Fruit fly (Drosophila melanogaster) whole organism, embryonic: ENCODE measurements around the gene CG31948.

ENCODE experiments used
- Antp ChIP-seq: fragments of 200-800 bp; sonication (Bioruptor generic); optimal IDR thresholded peaks from 3 replicates; lab custom pipeline; 2016; ENCODE audit warnings: missing biosample characterization, missing genetic modification characterization
- Bteb2 ChIP-seq: fragments of 200-800 bp; sonication (Bioruptor generic); optimal IDR thresholded peaks from 2 replicates; lab custom pipeline; 2016; ENCODE audit warnings: missing biosample characterization, missing genetic modification characterization
- CG11247 ChIP-seq: fragments of 200-800 bp; sonication (Bioruptor generic); IDR thresholded peaks from 2 replicates; pipeline ENCODE4 v1.3.6; 2022; ENCODE audit warnings: missing biosample characterization, missing genetic modification characterization
- CG12071 ChIP-seq: fragments of 200-800 bp; sonication (Bioruptor generic); optimal IDR thresholded peaks from 3 replicates; lab custom pipeline; 2018; ENCODE audit warnings: missing biosample characterization, mild to moderate bottlenecking, missing genetic modification characterization
- CG12155 ChIP-seq: fragments of 200-800 bp; sonication (Bioruptor generic); optimal IDR thresholded peaks from 3 replicates; lab custom pipeline; 2016; ENCODE audit warnings: missing biosample characterization, missing genetic modification characterization
- CG12299 ChIP-seq: fragments of 200-800 bp; sonication (Bioruptor generic); optimal IDR thresholded peaks from 2 replicates; lab custom pipeline; 2018; ENCODE audit warnings: missing biosample characterization, mild to moderate bottlenecking, missing genetic modification characterization
- CG12391 ChIP-seq: fragments of 200-800 bp; sonication (Bioruptor generic); optimal IDR thresholded peaks from 3 replicates; lab custom pipeline; 2018; ENCODE audit warnings: missing biosample characterization, mild to moderate bottlenecking, missing genetic modification characterization, moderate library complexity
- CG14050 ChIP-seq: fragments of 200-800 bp; sonication (Bioruptor generic); IDR thresholded peaks from 3 replicates; pipeline ENCODE4 v1.3.6; 2022; ENCODE audit warnings: missing biosample characterization, missing genetic modification characterization
- CG15073 ChIP-seq: fragments of 200-800 bp; sonication (Bioruptor generic); optimal IDR thresholded peaks from 2 replicates; lab custom pipeline; 2016; ENCODE audit warnings: missing biosample characterization, missing genetic modification characterization
- CG15601 ChIP-seq: fragments of 200-800 bp; sonication (Bioruptor generic); optimal IDR thresholded peaks from 3 replicates; lab custom pipeline; 2019; ENCODE audit warnings: missing biosample characterization, mild to moderate bottlenecking, missing genetic modification characterization, moderate library complexity
- CG16779 ChIP-seq: fragments of 200-800 bp; sonication (Bioruptor generic); IDR thresholded peaks from 2 replicates; pipeline ENCODE4 v1.3.6; 2022; ENCODE audit warnings: missing biosample characterization, missing genetic modification characterization
- CG18764 ChIP-seq: fragments of 200-800 bp; sonication (Bioruptor generic); optimal IDR thresholded peaks from 3 replicates; lab custom pipeline; 2016; ENCODE audit warnings: missing biosample characterization, missing genetic modification characterization
- CG6272 ChIP-seq: fragments of 200-800 bp; sonication (Bioruptor generic); IDR thresholded peaks from 2 replicates; pipeline ENCODE4 v1.3.6; 2022; ENCODE audit warnings: missing biosample characterization, missing genetic modification characterization
- CG7928 ChIP-seq: fragments of 200-800 bp; sonication (Bioruptor generic); optimal IDR thresholded peaks from 2 replicates; lab custom pipeline; 2017; ENCODE audit warnings: missing biosample characterization, mild to moderate bottlenecking, missing genetic modification characterization
- CG8281 ChIP-seq: fragments of 200-800 bp; sonication (Bioruptor generic); optimal IDR thresholded peaks from 2 replicates; lab custom pipeline; 2018; ENCODE audit warnings: missing biosample characterization, mild to moderate bottlenecking, missing genetic modification characterization, moderate library complexity
- CG8359 ChIP-seq: fragments of 200-800 bp; sonication (Bioruptor generic); optimal IDR thresholded peaks from 2 replicates; lab custom pipeline; 2017; ENCODE audit warnings: missing biosample characterization, mild to moderate bottlenecking, missing genetic modification characterization, borderline replicate concordance
- CG8765 ChIP-seq: fragments of 200-800 bp; sonication (Bioruptor generic); IDR thresholded peaks from 2 replicates; pipeline ENCODE4 v1.3.6; 2022; ENCODE audit warnings: missing biosample characterization, missing genetic modification characterization
- CG8924 ChIP-seq: fragments of 200-800 bp; optimal IDR thresholded peaks from 3 replicates; lab custom pipeline; 2019; ENCODE audit warnings: missing biosample characterization, mild to moderate bottlenecking, missing genetic modification characterization, moderate library complexity
- CG9727 ChIP-seq: fragments of 200-800 bp; sonication (Bioruptor generic); optimal IDR thresholded peaks from 3 replicates; lab custom pipeline; 2017; ENCODE audit warnings: missing biosample characterization, mild to moderate bottlenecking, missing genetic modification characterization
- CG9817 ChIP-seq: fragments of 200-800 bp; sonication (Bioruptor generic); optimal IDR thresholded peaks from 2 replicates; lab custom pipeline; 2018; ENCODE audit warnings: missing biosample characterization, mild to moderate bottlenecking, missing genetic modification characterization, moderate library complexity
- Dfd ChIP-seq, 2 experiments: fragments of >200 bp; optimal IDR thresholded peaks; 2 replicates each; lab custom pipeline; 2017; ENCODE audit warnings: missing biosample characterization in 2 of 2, missing genetic modification characterization in 2 of 2
- Drgx ChIP-seq: fragments of 200-800 bp; sonication (Bioruptor generic); IDR thresholded peaks from 2 replicates; pipeline ENCODE4 v1.3.6; 2022; ENCODE audit warnings: missing biosample characterization, missing genetic modification characterization
- Ets65A ChIP-seq: fragments of 200-800 bp; sonication (Bioruptor generic); peaks from one replicate; lab custom pipeline; 2016; ENCODE audit warnings: missing biosample characterization, missing genetic modification characterization
- HLHmδ ChIP-seq: fragments of 200-800 bp; sonication (Bioruptor generic); optimal IDR thresholded peaks from 2 replicates; lab custom pipeline; 2018; ENCODE audit warnings: missing biosample characterization, mild to moderate bottlenecking, missing genetic modification characterization, moderate library complexity
- HmgZ ChIP-seq: fragments of 200-800 bp; sonication (Bioruptor generic); optimal IDR thresholded peaks from 2 replicates; lab custom pipeline; 2018; ENCODE audit warnings: missing biosample characterization, mild to moderate bottlenecking, missing genetic modification characterization
- Hr3 ChIP-seq: fragments of 200-800 bp; sonication (Bioruptor generic); optimal IDR thresholded peaks from 3 replicates; lab custom pipeline; 2016; ENCODE audit warnings: missing biosample characterization, missing genetic modification characterization
- Hr78 ChIP-seq, 2 experiments: fragments of 200-800 bp in 1 of 2; fragments of >200 bp in 1 of 2; sonication (Bioruptor generic) in 1 of 2; optimal IDR thresholded peaks; 2 replicates each; lab custom pipeline; 2017 to 2019; ENCODE audit warnings: missing biosample characterization in 2 of 2, missing genetic modification characterization in 2 of 2, mild to moderate bottlenecking in 1 of 2, moderate library complexity in 1 of 2
- Kr ChIP-seq: fragments of 200-800 bp; sonication (Bioruptor generic); optimal IDR thresholded peaks from 2 replicates; lab custom pipeline; 2017; ENCODE audit warnings: missing biosample characterization, mild to moderate bottlenecking, missing genetic modification characterization
- Mes4 ChIP-seq: fragments of 200-800 bp; sonication (Bioruptor generic); optimal IDR thresholded peaks from 2 replicates; lab custom pipeline; 2016; ENCODE audit warnings: missing biosample characterization, missing genetic modification characterization
- Sox102F ChIP-seq: fragments of 200-800 bp; sonication (Bioruptor generic); optimal IDR thresholded peaks from 2 replicates; lab custom pipeline; 2018; ENCODE audit warnings: missing biosample characterization, mild to moderate bottlenecking, missing genetic modification characterization, moderate library complexity
- Spps ChIP-seq: fragments of 200-800 bp; sonication (Bioruptor generic); optimal IDR thresholded peaks from 2 replicates; lab custom pipeline; 2018; ENCODE audit warnings: missing biosample characterization, mild to moderate bottlenecking, missing genetic modification characterization
- Xrp1 ChIP-seq: fragments of 200-800 bp; sonication (Bioruptor generic); IDR thresholded peaks from 2 replicates; pipeline ENCODE4 v1.3.6; 2022; ENCODE audit warnings: missing biosample characterization, missing genetic modification characterization
- ato ChIP-seq: fragments of 200-800 bp; sonication (Bioruptor generic); IDR thresholded peaks from 2 replicates; pipeline ENCODE4 v1.3.6; 2022; ENCODE audit warnings: missing biosample characterization, missing genetic modification characterization; ENCODE audit not compliant: partially characterized antibody
- btn ChIP-seq: fragments of 200-800 bp; sonication (Bioruptor generic); optimal IDR thresholded peaks from 2 replicates; lab custom pipeline; 2016; ENCODE audit warnings: missing biosample characterization, missing genetic modification characterization
- crp ChIP-seq, 2 experiments: fragments of 200-800 bp; sonication (Bioruptor generic); optimal IDR thresholded peaks; 2 replicates in 1 of 2; 3 replicates in 1 of 2; lab custom pipeline; 2017; ENCODE audit warnings: missing biosample characterization in 2 of 2, missing genetic modification characterization in 2 of 2, mild to moderate bottlenecking in 1 of 2, moderate library complexity in 1 of 2
- dpn ChIP-seq, 2 experiments: fragments of 200-800 bp; sonication (Bioruptor generic); optimal IDR thresholded peaks; 3 replicates each; lab custom pipeline; 2016; ENCODE audit warnings: missing biosample characterization in 2 of 2, missing genetic modification characterization in 2 of 2
- dysf ChIP-seq: fragments of 200-800 bp; sonication (Bioruptor generic); IDR thresholded peaks from 3 replicates; pipeline ENCODE4 v1.3.6; 2022; ENCODE audit warnings: missing biosample characterization, missing genetic modification characterization
- gcm ChIP-seq: fragments of 200-800 bp; sonication (Bioruptor generic); optimal IDR thresholded peaks from 2 replicates; lab custom pipeline; 2019; ENCODE audit warnings: missing biosample characterization, mild to moderate bottlenecking, missing genetic modification characterization, moderate library complexity
- gsb-n ChIP-seq: fragments of 200-800 bp; sonication (Bioruptor generic); optimal IDR thresholded peaks from 3 replicates; lab custom pipeline; 2018; ENCODE audit warnings: missing biosample characterization, mild to moderate bottlenecking, missing genetic modification characterization
- hb ChIP-seq: fragments of 200-800 bp; sonication (Bioruptor generic); IDR thresholded peaks from 3 replicates; pipeline ENCODE4 v1.3.6; 2022; ENCODE audit warnings: missing biosample characterization, missing genetic modification characterization; ENCODE audit not compliant: partially characterized antibody
- kay ChIP-seq: fragments of 200-800 bp; sonication (Bioruptor generic); optimal IDR thresholded peaks from 2 replicates; lab custom pipeline; 2016; ENCODE audit warnings: missing biosample characterization, missing genetic modification characterization
- pho ChIP-seq: fragments of 200-800 bp; sonication (Bioruptor generic); optimal IDR thresholded peaks from 2 replicates; lab custom pipeline; 2016; ENCODE audit warnings: missing biosample characterization, missing genetic modification characterization
- pros ChIP-seq: fragments of 200-800 bp; sonication (Bioruptor generic); optimal IDR thresholded peaks from 3 replicates; lab custom pipeline; 2019; ENCODE audit warnings: missing biosample characterization, mild to moderate bottlenecking, missing genetic modification characterization, moderate library complexity
- repo ChIP-seq: fragments of 200-800 bp; sonication (Bioruptor generic); optimal IDR thresholded peaks from 2 replicates; lab custom pipeline; 2016; ENCODE audit warnings: missing biosample characterization, missing genetic modification characterization
- tio ChIP-seq: fragments of 200-800 bp; sonication (Bioruptor generic); optimal IDR thresholded peaks from 2 replicates; lab custom pipeline; 2017; ENCODE audit warnings: missing biosample characterization, missing genetic modification characterization, inconsistent platforms
- tll ChIP-seq, 2 experiments: fragments of 200-800 bp in 1 of 2; fragments of >200 bp in 1 of 2; sonication (Bioruptor generic) in 1 of 2; optimal IDR thresholded peaks; 2 replicates each; lab custom pipeline; 2017 to 2019; ENCODE audit warnings: missing biosample characterization in 2 of 2, missing genetic modification characterization in 2 of 2, mild to moderate bottlenecking in 1 of 2, moderate library complexity in 1 of 2
- wek ChIP-seq: fragments of 200-800 bp; sonication (Bioruptor generic); optimal IDR thresholded peaks from 3 replicates; lab custom pipeline; 2018; ENCODE audit warnings: missing biosample characterization, mild to moderate bottlenecking, missing genetic modification characterization, moderate library complexity
- zen2 ChIP-seq: fragments of 200-800 bp; sonication (Bioruptor generic); IDR thresholded peaks from 3 replicates; pipeline ENCODE4 v1.3.6; 2022; ENCODE audit warnings: missing biosample characterization, missing genetic modification characterization; ENCODE audit not compliant: partially characterized antibody

CG31948 gene

DNA sequence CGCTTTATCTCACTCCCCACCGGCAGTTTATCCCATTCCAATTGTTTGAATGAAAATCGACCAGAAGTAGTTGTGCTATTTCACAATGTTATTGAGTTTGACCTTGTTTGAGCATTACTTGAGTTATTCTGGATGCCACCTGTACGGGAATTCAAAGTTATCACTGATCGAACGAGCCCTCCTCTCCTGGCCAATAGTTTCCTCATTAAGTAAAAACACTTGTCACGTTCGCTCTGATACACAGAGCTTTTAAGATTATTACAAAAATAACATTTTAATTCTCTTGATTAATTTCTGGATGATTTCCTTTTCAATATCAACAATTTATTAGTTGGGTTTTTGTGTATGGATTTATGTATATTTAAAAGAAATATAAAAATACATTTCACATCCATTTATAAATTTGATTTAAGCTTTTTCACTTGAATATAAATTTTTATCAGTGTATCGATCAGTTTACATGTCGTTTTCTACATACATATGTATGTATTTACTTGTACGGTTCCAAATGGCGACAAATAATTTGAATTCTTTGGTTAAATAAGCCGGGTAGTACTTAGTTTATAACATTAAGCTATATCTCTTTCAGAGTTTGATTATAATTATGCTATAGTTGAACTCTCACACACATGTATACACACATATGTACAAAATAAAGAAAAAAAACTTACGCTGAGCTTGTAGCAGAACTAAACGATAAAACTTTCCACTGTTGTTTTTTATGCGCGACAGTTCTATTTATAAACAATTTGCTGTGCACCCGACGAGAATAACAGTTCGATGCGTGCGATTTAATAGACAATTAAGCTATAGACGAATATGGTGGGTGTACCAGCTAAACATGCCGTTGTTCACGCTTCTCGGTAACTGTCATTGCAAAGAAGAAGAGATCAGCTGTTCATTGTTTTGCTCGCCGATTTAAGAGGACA, 42.4 kb downstream of the CG31948 start, which contains the start of the genes CG3609 and CG15390 (continued):
- TF ChIP-seq repo (GFP tag; lab: Kevin White, UChicago) (peak; percentile 74), zen2 (no peak), Drgx (peak; percentile 69), CG9817 (tag; lab: Kevin White, UChicago) (peak; percentile 81), CG9727 (GFP tag; lab: Kevin White, UChicago) (peak; percentile 54), crp (GFP tag; optimal IDR thresholded peaks at IDR 0.05; lab: Kevin White, UChicago) (peak; percentile 85 to 99), Ets65A (GFP tag; lab: Kevin White, UChicago) (peak; percentile 97), CG6272 (peak; percentile 84), CG7928 (GFP tag; lab: Kevin White, UChicago) (peak; percentile 45), CG15073 (GFP tag; lab: Kevin White, UChicago) (no peak), CG11247 (GFP tag; lab: Robert Waterston, UW) (peak; percentile 83), tio (GFP tag; lab: Kevin White, UChicago) (peak; percentile 23), HmgZ (peak; percentile 87), dysf (GFP tag; lab: Robert Waterston, UW) (peak; percentile 80), Spps (tag; lab: Kevin White, UChicago) (no peak), Hr3 (peak; percentile 44), CG14050 (peak; percentile 62), Hr78 (GFP tag; optimal IDR thresholded peaks at IDR 0.05; lab: Kevin White, UChicago) (peak in 1 of 2 experiments; percentile 39), CG8281 (tag; lab: Kevin White, UChicago) (no peak), pho (GFP tag; lab: Kevin White, UChicago) (peak; percentile 91), Dfd (GFP tag; optimal IDR thresholded peaks at IDR 0.05; lab: Kevin White, UChicago) (no peak), HLHmδ (no peak), CG12391 (tag; lab: Kevin White, UChicago) (peak; percentile 78), CG15601 (peak; percentile 22), CG8359 (GFP tag; lab: Kevin White, UChicago) (no peak), pros (GFP tag; lab: Kevin White, UChicago) (no peak), CG12071 (peak; percentile 77), Antp (GFP tag; lab: Kevin White, UChicago) (peak; percentile 94), Bteb2 (GFP tag; lab: Kevin White, UChicago) (peak; percentile 87), wek (GFP tag; lab: Kevin White, UChicago) (peak; percentile 69), kay (GFP tag; lab: Kevin White, UChicago) (peak; percentile 80), Mes4 (peak; percentile 82), CG12299 (tag; lab: Kevin White, UChicago) (peak; percentile 78), CG16779 (GFP tag; lab: Robert Waterston, UW) (peak; percentile 92), CG8924 (tag; lab: Kevin White, UChicago) (peak; percentile 86), btn (GFP tag; lab: Kevin White, UChicago) (peak; percentile 77), Sox102F (peak; percentile 81), Kr (no peak), gsb-n (tag; lab: Kevin White, UChicago) (peak; percentile 54), ato (GFP tag; lab: Robert Waterston, UW) (no peak), tll (GFP tag; optimal IDR thresholded peaks at IDR 0.05; lab: Kevin White, UChicago) (no peak), CG12155 (GFP tag; lab: Kevin White, UChicago) (peak; percentile 86), gcm (peak; percentile 54), dpn (GFP tag; optimal IDR thresholded peaks at IDR 0.05; lab: Kevin White, UChicago) (peak; percentile 88 to 92), hb (GFP tag; lab: Robert Waterston, UW) (no peak), Xrp1 (GFP tag; lab: Robert Waterston, UW) (peak; percentile 82), CG18764 (GFP tag; lab: Kevin White, UChicago) (peak; percentile 28), CG8765 (GFP tag; lab: Robert Waterston, UW) (peak; percentile 72)
